Fruit fly (Drosophila melanogaster) whole organism, wandering third instar larva: ENCODE data around the gene CG5555.

Experiments used
- HLH106 ChIP-seq: fragments of 200-800 bp; optimal IDR thresholded peaks from 3 replicates; lab custom pipeline; 2019; ENCODE audit warnings: missing biosample characterization, mild to moderate bottlenecking, missing genetic modification characterization, moderate library complexity
- OdsH ChIP-seq: fragments of 200-800 bp; sonication (Bioruptor generic); optimal IDR thresholded peaks from 2 replicates; lab custom pipeline; 2016; ENCODE audit warnings: missing biosample characterization, mild to moderate bottlenecking, missing genetic modification characterization
- brk ChIP-seq: fragments of 200-800 bp; sonication (Bioruptor generic); optimal IDR thresholded peaks from 2 replicates; lab custom pipeline; 2016; ENCODE audit warnings: missing biosample characterization, mild to moderate bottlenecking, missing genetic modification characterization
- fru ChIP-seq: fragments of 200-800 bp; sonication (Bioruptor generic); optimal IDR thresholded peaks from 3 replicates; lab custom pipeline; 2016; ENCODE audit warnings: missing biosample characterization, mild to moderate bottlenecking, missing genetic modification characterization
- jim ChIP-seq: fragments of 175-275, 200-325 bp; sonication (Bioruptor generic); optimal IDR thresholded peaks from 2 replicates; lab custom pipeline; 2016; ENCODE audit warnings: missing biosample characterization, mild to moderate bottlenecking, missing genetic modification characterization
- lola ChIP-seq: fragments of >200 bp; optimal IDR thresholded peaks from 2 replicates; lab custom pipeline; 2017; ENCODE audit warnings: missing biosample characterization, missing genetic modification characterization

DNA sequence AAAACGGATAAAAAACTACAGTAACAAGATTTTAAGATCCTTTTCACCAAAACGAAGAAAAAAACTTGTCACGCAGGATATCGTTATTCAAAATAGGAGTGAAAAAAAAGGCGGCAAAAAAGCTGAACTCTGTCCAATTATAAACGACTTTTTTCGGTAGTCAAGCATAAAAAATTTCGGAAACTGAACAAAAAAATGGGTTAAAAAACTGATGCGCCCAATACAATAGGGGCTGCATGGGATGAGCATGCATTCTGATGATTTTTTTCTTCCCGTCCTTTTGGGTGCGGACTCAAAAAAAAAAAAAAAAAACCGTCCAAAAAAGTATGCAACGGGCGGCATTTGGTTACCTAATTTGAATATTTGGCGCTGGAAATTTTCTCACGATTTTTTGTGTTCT lies 5.8 kb downstream of the CG5555 start:
- no peak for TF ChIP-seq brk (GFP tag; lab: Kevin White, UChicago)
- no peak for TF ChIP-seq lola (GFP tag; lab: Kevin White, UChicago)
- no peak for TF ChIP-seq OdsH (GFP tag; lab: Kevin White, UChicago)
- TF ChIP-seq HLH106, result no peak
- TF ChIP-seq fru, result no peak
- TF ChIP-seq jim (GFP tag; lab: Kevin White, UChicago), result no peak
